Fruit fly (Drosophila melanogaster): ENCODE results near the gene CheB93a.

Gene CheB93a

dm6 chr3R:21408372-21408771 is 1.1 kb downstream of the CheB93a start (continued):
- no peak for TF ChIP-seq nerfin-2 (GFP tag; IDR thresholded peaks at IDR 0.05; ENCODE audit: partially characterized antibody)
- no peak for TF ChIP-seq CG18764 (GFP tag; optimal IDR thresholded peaks at IDR 0.05)
- TF ChIP-seq Ets65A (GFP tag), result peak; percentile 93
- TF ChIP-seq CG11696 (GFP tag; IDR thresholded peaks at IDR 0.05), result no peak
- 0 out of 2 replicates have a peak, but pooled peaks have one; percentile 5 for TF ChIP-seq CG14441 (GFP tag; IDR thresholded peaks at IDR 0.05)
- TF ChIP-seq CG4282 (GFP tag; optimal IDR thresholded peaks at IDR 0.05), result no peak
- TF ChIP-seq mam (GFP tag; optimal IDR thresholded peaks at IDR 0.05), result no peak
- TF ChIP-seq CG11247 (GFP tag; IDR thresholded peaks at IDR 0.05), result peak; percentile 37; the same call in 1 of the 2 replicates
- no peak for TF ChIP-seq CHES-1-like (GFP tag; optimal IDR thresholded peaks at IDR 0.05)
- no peak for TF ChIP-seq CG1602 (GFP tag; optimal IDR thresholded peaks at IDR 0.05)
- TF ChIP-seq CG32532 (GFP tag; IDR thresholded peaks at IDR 0.05), result peak; percentile 63
- no peak for TF ChIP-seq kni (GFP tag; optimal IDR thresholded peaks at IDR 0.05)
- TF ChIP-seq dpn (GFP tag; optimal IDR thresholded peaks at IDR 0.05), result peak in 1 of 2 experiments; percentile 33
- TF ChIP-seq Lhr (GFP tag; optimal IDR thresholded peaks at IDR 0.05), result peak; percentile 49
- TF ChIP-seq HLHmδ (GFP tag; optimal IDR thresholded peaks at IDR 0.05), result peak; percentile 11
- TF ChIP-seq Neu2 (GFP tag; optimal IDR thresholded peaks at IDR 0.05; ENCODE audit: borderline replicate concordance), result peak; percentile 26
- TF ChIP-seq al (GFP tag; IDR thresholded peaks at IDR 0.05), result peak; percentile 24; the same call in 1 of the 2 replicates
- TF ChIP-seq peb (GFP tag; IDR thresholded peaks at IDR 0.05), result no peak
- TF ChIP-seq D19A (tag; optimal IDR thresholded peaks at IDR 0.05), result peak; percentile 60
- TF ChIP-seq CG16813 (GFP tag; IDR thresholded peaks at IDR 0.05; ENCODE audit: partially characterized antibody), result 0 out of 3 replicates have a peak, but pooled peaks have one; percentile 37
- no peak for TF ChIP-seq gcm2 (GFP tag; optimal IDR thresholded peaks at IDR 0.05)
- TF ChIP-seq ash1 (GFP tag; optimal IDR thresholded peaks at IDR 0.05), result no peak
- TF ChIP-seq CG8944 (GFP tag; optimal IDR thresholded peaks at IDR 0.05), result peak; percentile 24
- TF ChIP-seq yki (optimal IDR thresholded peaks at IDR 0.05), result peak; percentile 67
- no peak for TF ChIP-seq CG6854 (GFP tag; optimal IDR thresholded peaks at IDR 0.05)
- no peak for TF ChIP-seq crc (GFP tag; optimal IDR thresholded peaks at IDR 0.05)
- TF ChIP-seq gfzf (GFP tag; optimal IDR thresholded peaks at IDR 0.05), result no peak
- peak; percentile 92 for TF ChIP-seq kay (GFP tag; optimal IDR thresholded peaks at IDR 0.05)
- TF ChIP-seq rib (GFP tag; IDR thresholded peaks at IDR 0.05), result no peak

DNA sequence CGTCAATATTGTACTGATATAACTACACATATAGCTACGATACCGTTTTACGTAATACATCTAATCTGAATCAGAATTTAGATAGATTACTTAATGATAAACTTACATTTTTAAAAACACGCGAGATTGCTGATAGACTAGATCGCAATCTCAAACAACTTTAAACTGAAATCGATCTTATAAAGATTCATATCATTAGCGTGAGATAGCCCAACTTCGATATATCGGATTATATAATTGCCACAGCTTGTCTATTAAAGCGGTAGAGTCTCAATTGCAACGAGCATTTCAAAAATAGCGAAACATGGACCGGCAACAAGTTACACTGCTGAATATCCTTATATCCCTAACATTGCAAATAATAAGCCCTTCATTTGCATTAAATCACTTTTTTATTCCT is 1.6 kb downstream of the CheB93a start, which contains the start of gene CheB93b:
Gene CheB93b, plus strand, starts transcription at position 301 of the 400 bp plus-strand sequence.
- TF ChIP-seq CG42726 (GFP tag; IDR thresholded peaks at IDR 0.05; ENCODE audit: partially characterized antibody) (no peak), bcd (GFP tag; optimal IDR thresholded peaks at IDR 0.05) (no peak), CG7357 (GFP tag; IDR thresholded peaks at IDR 0.05) (no peak), Pdp1 (GFP tag; optimal IDR thresholded peaks at IDR 0.05) (peak in 1 of 2 experiments; percentile 65), CG4854 (GFP tag; optimal IDR thresholded peaks at IDR 0.05) (no peak), CG9817 (tag; optimal IDR thresholded peaks at IDR 0.05) (no peak), sens (GFP tag) (no peak)

DNA sequence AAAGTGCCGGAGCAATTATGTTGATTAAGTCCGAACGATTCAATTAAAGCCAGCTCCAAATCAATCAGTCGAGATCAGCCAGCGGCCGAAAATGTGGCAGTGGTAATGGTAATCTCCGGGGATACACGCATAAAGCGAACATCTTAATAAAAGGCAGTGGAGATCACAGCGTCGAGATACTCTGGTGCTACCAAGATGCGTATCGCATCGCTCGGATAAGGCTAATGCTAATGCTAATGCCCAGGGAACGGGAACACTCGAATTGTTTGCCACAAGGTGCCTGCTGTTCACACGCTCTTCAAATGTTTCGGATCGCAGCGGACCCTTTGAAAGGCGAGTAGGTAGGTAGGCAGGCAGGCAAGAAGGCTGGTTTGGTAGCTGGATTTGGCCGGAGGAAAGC is 6.9 kb downstream of the CheB93a start:
- TF ChIP-seq CG6254 (GFP tag; optimal IDR thresholded peaks at IDR 0.05), result peak; percentile 67
- TF ChIP-seq Ets65A (GFP tag), result peak; percentile 59
- TF ChIP-seq grn (GFP tag; optimal IDR thresholded peaks at IDR 0.05), result peak; percentile 82
- TF ChIP-seq CG6272 (GFP tag; IDR thresholded peaks at IDR 0.05), result no peak
